Worm (Caenorhabditis elegans) whole organism, L3 larva: ENCODE measurements around the gene C29F9.5.

Experiments
- ama-1 ChIP-seq: fragments of 150-350 bp; optimal IDR thresholded peaks from 2 replicates; lab custom pipeline; 2018
- daf-12 ChIP-seq: fragments of 150-350 bp; optimal IDR thresholded peaks from 2 replicates; lab custom pipeline; 2014; ENCODE audit warnings: missing biosample characterization, missing genetic modification reagents, missing genetic modification characterization
- egl-27 ChIP-seq: sonication (generic microtip); optimal IDR thresholded peaks from 4 replicates; lab custom pipeline; 2017; ENCODE audit warnings: missing biosample characterization, missing genetic modification reagents, missing genetic modification characterization
- elt-1 ChIP-seq: fragments of 150-350 bp; optimal IDR thresholded peaks from 2 replicates; lab custom pipeline; 2014; ENCODE audit warnings: missing biosample characterization, missing genetic modification characterization
- eor-1 ChIP-seq, 2 experiments: fragments of 150-350 bp; optimal IDR thresholded peaks; 2 replicates each; lab custom pipeline; 2014 to 2018; ENCODE audit warnings: missing biosample characterization in 2 of 2, missing genetic modification characterization in 2 of 2
- nhr-25 ChIP-seq: sonication (generic microtip); optimal IDR thresholded peaks from 2 replicates; lab custom pipeline; 2017; ENCODE audit warnings: missing biosample characterization, missing genetic modification characterization
- nhr-76 ChIP-seq: fragments of 150-350 bp; sonication (generic microtip); optimal IDR thresholded peaks from 5 replicates; lab custom pipeline; 2014; ENCODE audit warnings: missing biosample characterization, missing genetic modification characterization
- nhr-77 ChIP-seq: fragments of 150-350 bp; optimal IDR thresholded peaks from 2 replicates; lab custom pipeline; 2014; ENCODE audit warnings: missing biosample characterization, missing genetic modification characterization
- sea-2 ChIP-seq: fragments of 150-350 bp; sonication (generic microtip); optimal IDR thresholded peaks from 4 replicates; lab custom pipeline; 2014; ENCODE audit warnings: missing biosample characterization, missing genetic modification reagents, missing genetic modification characterization
- skn-1 ChIP-seq: fragments of 150-350 bp; optimal IDR thresholded peaks from 2 replicates; lab custom pipeline; 2014; ENCODE audit warnings: missing biosample characterization, missing genetic modification characterization
- snpc-4 ChIP-seq: fragments of 150-350 bp; optimal IDR thresholded peaks from 2 replicates; lab custom pipeline; 2014; ENCODE audit warnings: missing biosample characterization, missing genetic modification characterization

DNA sequence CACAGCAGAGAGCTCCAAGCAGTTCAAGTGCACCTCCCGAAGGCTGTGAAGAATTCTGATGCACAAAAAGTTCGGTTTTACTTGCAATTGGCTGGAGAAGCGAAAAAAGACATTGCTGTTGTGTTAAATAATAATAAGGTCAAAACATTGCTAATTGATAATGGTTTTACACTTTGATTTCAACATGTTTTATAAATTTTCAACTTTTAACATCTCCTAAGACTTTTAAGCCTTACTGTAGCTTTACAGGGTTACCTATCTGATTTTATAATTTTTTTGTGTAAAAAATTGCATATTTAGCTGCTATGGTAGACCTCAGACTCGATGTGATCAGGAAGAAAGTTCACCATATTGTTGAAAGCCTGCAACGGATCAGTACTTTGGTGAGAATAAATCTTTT is 16.9 kb downstream of the C29F9.5 start, which contains the start of gene pals-25:
- TF ChIP-seq ama-1 (lab: Kevin White, UChicago) (no peak), egl-27 (tag; lab: Kevin White, UChicago) (no peak), elt-1 (no peak), nhr-76 (tag; lab: Kevin White, UChicago) (no peak), nhr-25 (tag; lab: Kevin White, UChicago) (no peak), sea-2 (GFP tag; lab: Kevin White, UChicago) (no peak), nhr-77 (tag; lab: Kevin White, UChicago) (no peak), eor-1 (tag; optimal IDR thresholded peaks at IDR 0.05; lab: Kevin White, UChicago) (no peak), skn-1 (no peak), snpc-4 (tag; lab: Kevin White, UChicago) (no peak), daf-12 (tag; lab: Kevin White, UChicago) (no peak)
